Worm (Caenorhabditis elegans) whole organism, mixed stage, embryonic: ENCODE results near the gene dnj-17.

Experiments used
- elt-3 ChIP-seq: fragments of 150-350 bp; optimal IDR thresholded peaks from 2 replicates; lab custom pipeline; 2014; ENCODE audit warnings: missing biosample characterization, missing genetic modification characterization
- lsy-2 ChIP-seq: fragments of 150-350 bp; optimal IDR thresholded peaks from 2 replicates; lab custom pipeline; 2014; ENCODE audit warnings: missing biosample characterization, missing genetic modification characterization
- mab-5 ChIP-seq: fragments of 150-350 bp; optimal IDR thresholded peaks from 2 replicates; lab custom pipeline; 2014; ENCODE audit warnings: missing biosample characterization, missing genetic modification characterization
- mep-1 ChIP-seq: fragments of 150-350 bp; optimal IDR thresholded peaks from 2 replicates; lab custom pipeline; 2017; ENCODE audit warnings: missing biosample characterization, missing genetic modification reagents, missing genetic modification characterization, inconsistent platforms
- nhr-12 ChIP-seq: fragments of 150-350 bp; optimal IDR thresholded peaks from 2 replicates; lab custom pipeline; 2014; ENCODE audit warnings: missing biosample characterization, missing genetic modification characterization
- nhr-28 ChIP-seq: fragments of 150-350 bp; optimal IDR thresholded peaks from 2 replicates; lab custom pipeline; 2014; ENCODE audit warnings: missing biosample characterization, missing genetic modification characterization
- nhr-76 ChIP-seq: sonication (generic microtip); optimal IDR thresholded peaks from 2 replicates; lab custom pipeline; 2017; ENCODE audit warnings: missing biosample characterization, missing genetic modification characterization
- pha-4 ChIP-seq: fragments of 150-350 bp; optimal IDR thresholded peaks from 2 replicates; lab custom pipeline; 2018; ENCODE audit warnings: missing biosample characterization, missing genetic modification reagents, missing genetic modification characterization
- sem-2 ChIP-seq: fragments of 200-800 bp; sonication (Bioruptor generic); optimal IDR thresholded peaks from 2 replicates; lab custom pipeline; 2018; ENCODE audit warnings: mild to moderate bottlenecking, missing genetic modification characterization, missing compliant biosample characterization
- snpc-4 ChIP-seq: fragments of 150-350 bp; optimal IDR thresholded peaks from 2 replicates; lab custom pipeline; 2014; ENCODE audit warnings: missing biosample characterization, missing genetic modification characterization
- unc-39 ChIP-seq: fragments of 150-350 bp; optimal IDR thresholded peaks from 2 replicates; lab custom pipeline; 2014; ENCODE audit warnings: missing biosample characterization, missing genetic modification characterization
- unc-62 ChIP-seq: fragments of 150-350 bp; optimal IDR thresholded peaks from 2 replicates; lab custom pipeline; 2014; ENCODE audit warnings: missing biosample characterization, missing genetic modification reagents, missing genetic modification characterization
- zip-8 ChIP-seq: fragments of 150-350 bp; optimal IDR thresholded peaks from 2 replicates; lab custom pipeline; 2014; ENCODE audit warnings: missing biosample characterization, missing genetic modification characterization
- ztf-11 ChIP-seq: fragments of 150-350 bp; optimal IDR thresholded peaks from 2 replicates; lab custom pipeline; 2014; ENCODE audit warnings: missing biosample characterization, missing genetic modification characterization

DNA sequence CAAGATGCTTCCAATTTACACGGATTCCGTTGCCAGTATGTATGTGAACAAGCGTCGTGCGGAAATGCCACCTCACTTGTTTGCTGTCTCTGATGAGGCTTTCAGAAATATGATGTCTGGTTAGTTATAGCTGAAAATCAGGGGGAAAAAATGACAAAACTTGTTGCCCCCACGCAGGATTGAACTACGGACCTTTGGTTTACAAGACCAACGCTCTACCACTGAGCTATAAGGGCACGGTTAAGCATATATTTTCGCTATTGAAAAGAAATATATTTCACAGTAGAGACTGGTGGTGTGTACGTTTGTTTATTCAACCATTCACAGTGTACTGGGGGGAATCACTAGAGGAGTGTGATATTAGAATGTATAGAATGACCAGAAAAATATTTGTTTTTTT, 18.1 kb upstream of the dnj-17 start:
- TF ChIP-seq nhr-76 (tag; lab: Kevin White, UChicago) = no peak
- TF ChIP-seq mep-1 (tag; lab: Kevin White, UChicago) = no peak
- TF ChIP-seq pha-4 (tag; lab: Kevin White, UChicago) = no peak
- no peak for TF ChIP-seq nhr-28 (tag; lab: Kevin White, UChicago)
- TF ChIP-seq snpc-4 (tag; lab: Kevin White, UChicago) = no peak
- TF ChIP-seq sem-2 (GFP tag; lab: Kevin White, UChicago) = no peak
- TF ChIP-seq unc-62 (GFP tag; lab: Kevin White, UChicago) = no peak
- TF ChIP-seq nhr-12 (tag; lab: Kevin White, UChicago) = no peak
- no peak for TF ChIP-seq ztf-11 (tag; lab: Kevin White, UChicago)
- no peak for TF ChIP-seq unc-39 (tag; lab: Kevin White, UChicago)
- TF ChIP-seq zip-8 = no peak
- TF ChIP-seq lsy-2 (tag; lab: Kevin White, UChicago) = no peak
- no peak for TF ChIP-seq elt-3 (tag; lab: Kevin White, UChicago)
- no peak for TF ChIP-seq mab-5 (tag; lab: Kevin White, UChicago)
